Worm (Caenorhabditis elegans) whole organism, mixed stage, embryonic: ENCODE data around the gene cest-30.

Experiments
- M03D4.4 ChIP-seq: sonication (generic microtip); optimal IDR thresholded peaks from 2 replicates; lab custom pipeline; 2017; ENCODE audit warnings: mild to moderate bottlenecking, missing genetic modification characterization, missing compliant biosample characterization
- bed-3 ChIP-seq: fragments of 200-800 bp; sonication (Bioruptor generic); optimal IDR thresholded peaks from 3 replicates; lab custom pipeline; 2018; ENCODE audit warnings: mild to moderate bottlenecking, missing genetic modification characterization, moderate library complexity, missing compliant biosample characterization
- blmp-1 ChIP-seq: fragments of 150-350 bp; optimal IDR thresholded peaks from 2 replicates; lab custom pipeline; 2014; ENCODE audit warnings: missing biosample characterization, missing genetic modification characterization
- ceh-39 ChIP-seq: fragments of 150-350 bp; optimal IDR thresholded peaks from 2 replicates; lab custom pipeline; 2014; ENCODE audit warnings: missing biosample characterization, missing genetic modification characterization
- ceh-83 ChIP-seq: fragments of 200-800 bp; sonication (Bioruptor generic); optimal IDR thresholded peaks from 2 replicates; lab custom pipeline; 2018; ENCODE audit warnings: mild to moderate bottlenecking, missing genetic modification characterization, missing compliant biosample characterization
- ces-1 ChIP-seq: fragments of 150-350 bp; optimal IDR thresholded peaks from 2 replicates; lab custom pipeline; 2014; ENCODE audit warnings: missing biosample characterization, missing genetic modification reagents, missing genetic modification characterization
- cnd-1 ChIP-seq: fragments of 200-800 bp; sonication (Bioruptor generic); optimal IDR thresholded peaks from 2 replicates; lab custom pipeline; 2018; ENCODE audit warnings: mild to moderate bottlenecking, missing genetic modification characterization, missing compliant biosample characterization
- drap-1 ChIP-seq: fragments of 200-800 bp; sonication (Bioruptor generic); optimal IDR thresholded peaks from 3 replicates; lab custom pipeline; 2018; ENCODE audit warnings: mild to moderate bottlenecking, missing genetic modification characterization, missing compliant biosample characterization
- elt-1 ChIP-seq: sonication (generic microtip); optimal IDR thresholded peaks from 2 replicates; lab custom pipeline; 2017; ENCODE audit warnings: missing genetic modification characterization, mild to moderate bottlenecking, missing compliant biosample characterization, antibody characterized with exemption, moderate library complexity, borderline replicate concordance; ENCODE audit not compliant: insufficient read depth
- elt-3 ChIP-seq: fragments of 150-350 bp; optimal IDR thresholded peaks from 2 replicates; lab custom pipeline; 2014; ENCODE audit warnings: missing biosample characterization, missing genetic modification characterization
- flh-1 ChIP-seq: fragments of 200-800 bp; sonication (Bioruptor generic); optimal IDR thresholded peaks from 2 replicates; lab custom pipeline; 2018; ENCODE audit warnings: mild to moderate bottlenecking, missing genetic modification characterization, moderate library complexity, missing compliant biosample characterization
- ham-2 ChIP-seq: fragments of 200-800 bp; sonication (Bioruptor generic); optimal IDR thresholded peaks from 2 replicates; lab custom pipeline; 2018; ENCODE audit warnings: mild to moderate bottlenecking, missing genetic modification characterization, missing compliant biosample characterization
- hlh-1 ChIP-seq: fragments of 150-350 bp; optimal IDR thresholded peaks from 2 replicates; lab custom pipeline; 2014; ENCODE audit warnings: missing biosample characterization, missing genetic modification reagents, missing genetic modification characterization
- lin-13 ChIP-seq: fragments of 150-350 bp; optimal IDR thresholded peaks from 2 replicates; lab custom pipeline; 2014; ENCODE audit warnings: missing biosample characterization, missing genetic modification characterization
- lin-32 ChIP-seq: fragments of 200-800 bp; sonication (Bioruptor generic); optimal IDR thresholded peaks from 2 replicates; lab custom pipeline; 2018; ENCODE audit warnings: mild to moderate bottlenecking, missing genetic modification characterization, missing compliant biosample characterization
- lsy-2 ChIP-seq: fragments of 150-350 bp; optimal IDR thresholded peaks from 2 replicates; lab custom pipeline; 2014; ENCODE audit warnings: missing biosample characterization, missing genetic modification characterization
- mab-5 ChIP-seq: fragments of 150-350 bp; optimal IDR thresholded peaks from 2 replicates; lab custom pipeline; 2014; ENCODE audit warnings: missing biosample characterization, missing genetic modification characterization
- mep-1 ChIP-seq: fragments of 150-350 bp; optimal IDR thresholded peaks from 2 replicates; lab custom pipeline; 2017; ENCODE audit warnings: missing biosample characterization, missing genetic modification reagents, missing genetic modification characterization, inconsistent platforms
- nhr-12 ChIP-seq: fragments of 150-350 bp; optimal IDR thresholded peaks from 2 replicates; lab custom pipeline; 2014; ENCODE audit warnings: missing biosample characterization, missing genetic modification characterization
- nhr-2 ChIP-seq: fragments of 150-350 bp; optimal IDR thresholded peaks from 2 replicates; lab custom pipeline; 2014; ENCODE audit warnings: missing biosample characterization, missing genetic modification characterization
- nhr-237 ChIP-seq: fragments of 150-350 bp; optimal IDR thresholded peaks from 2 replicates; lab custom pipeline; 2014; ENCODE audit warnings: missing biosample characterization, missing genetic modification characterization
- nhr-28 ChIP-seq: fragments of 150-350 bp; optimal IDR thresholded peaks from 2 replicates; lab custom pipeline; 2014; ENCODE audit warnings: missing biosample characterization, missing genetic modification characterization
- pha-4 ChIP-seq: fragments of 150-350 bp; optimal IDR thresholded peaks from 2 replicates; lab custom pipeline; 2018; ENCODE audit warnings: missing biosample characterization, missing genetic modification reagents, missing genetic modification characterization
- sem-2 ChIP-seq: fragments of 200-800 bp; sonication (Bioruptor generic); optimal IDR thresholded peaks from 2 replicates; lab custom pipeline; 2018; ENCODE audit warnings: mild to moderate bottlenecking, missing genetic modification characterization, missing compliant biosample characterization
- snpc-4 ChIP-seq: fragments of 150-350 bp; optimal IDR thresholded peaks from 2 replicates; lab custom pipeline; 2014; ENCODE audit warnings: missing biosample characterization, missing genetic modification characterization
- sptf-1 ChIP-seq: sonication (generic microtip); optimal IDR thresholded peaks from 2 replicates; lab custom pipeline; 2017; ENCODE audit warnings: mild to moderate bottlenecking, missing genetic modification characterization, moderate library complexity, missing compliant biosample characterization
- tbx-8 ChIP-seq: fragments of 200-800 bp; sonication (Bioruptor generic); optimal IDR thresholded peaks from 2 replicates; lab custom pipeline; 2018; ENCODE audit warnings: mild to moderate bottlenecking, missing genetic modification characterization, moderate library complexity, missing compliant biosample characterization
- unc-120 ChIP-seq: sonication (generic microtip); optimal IDR thresholded peaks from 2 replicates; lab custom pipeline; 2017; ENCODE audit warnings: missing genetic modification characterization, missing compliant biosample characterization; ENCODE audit not compliant: poor library complexity, severe bottlenecking
- unc-39 ChIP-seq: fragments of 150-350 bp; optimal IDR thresholded peaks from 2 replicates; lab custom pipeline; 2014; ENCODE audit warnings: missing biosample characterization, missing genetic modification characterization
- unc-62 ChIP-seq: fragments of 150-350 bp; optimal IDR thresholded peaks from 2 replicates; lab custom pipeline; 2014; ENCODE audit warnings: missing biosample characterization, missing genetic modification reagents, missing genetic modification characterization
- zip-8 ChIP-seq: fragments of 150-350 bp; optimal IDR thresholded peaks from 2 replicates; lab custom pipeline; 2014; ENCODE audit warnings: missing biosample characterization, missing genetic modification characterization
- ztf-11 ChIP-seq: fragments of 150-350 bp; optimal IDR thresholded peaks from 2 replicates; lab custom pipeline; 2014; ENCODE audit warnings: missing biosample characterization, missing genetic modification characterization

cest-30 gene

ce11 chrV:5274974-5275373 is 12.1 kb upstream of the cest-30 start:
- peak; percentile 23 for TF ChIP-seq ces-1 (GFP tag; lab: Kevin White, UChicago)
- peak; percentile 37 for TF ChIP-seq M03D4.4 (tag; lab: Kevin White, UChicago)
- no peak for TF ChIP-seq nhr-12 (tag; lab: Kevin White, UChicago)
- TF ChIP-seq cnd-1 (tag; lab: Kevin White, UChicago), result no peak
- peak; percentile 11 for TF ChIP-seq sptf-1
- TF ChIP-seq ham-2 (GFP tag; lab: Kevin White, UChicago), result no peak
- no peak for TF ChIP-seq nhr-237 (tag; lab: Kevin White, UChicago)
- TF ChIP-seq sem-2 (GFP tag; lab: Kevin White, UChicago), result no peak
- TF ChIP-seq bed-3 (GFP tag; lab: Kevin White, UChicago), result peak; percentile 8
- TF ChIP-seq lin-13, result peak; percentile 40
- TF ChIP-seq lsy-2 (tag; lab: Kevin White, UChicago), result peak; percentile 6

DNA sequence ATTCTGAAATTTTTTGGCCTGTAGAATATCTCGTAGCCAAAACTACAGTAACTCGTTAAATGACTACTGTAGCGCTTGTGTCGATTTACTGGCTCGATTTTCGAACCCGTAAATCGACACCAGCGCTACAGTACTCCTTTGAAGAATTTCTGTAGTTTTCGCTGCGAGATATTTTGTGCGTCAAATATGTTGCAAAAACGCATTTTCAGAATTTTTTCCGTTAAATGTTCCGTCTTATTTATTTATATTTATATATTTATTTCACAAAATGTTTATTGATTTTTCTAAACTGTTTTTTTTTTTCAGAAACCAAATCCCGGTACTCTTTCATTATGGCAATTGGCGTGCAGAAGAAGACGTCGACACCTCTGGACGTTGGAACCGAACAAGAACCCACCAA is 10.9 kb upstream of the cest-30 start, which contains the start of gene natc-2:
Gene natc-2 (plus strand): TSS at position 301 of the 400 bp plus-strand sequence.
- TF ChIP-seq tbx-8 (GFP tag; lab: Kevin White, UChicago), result no peak
- no peak for TF ChIP-seq snpc-4 (tag; lab: Kevin White, UChicago)
- TF ChIP-seq mab-5 (tag; lab: Kevin White, UChicago), result no peak
- TF ChIP-seq flh-1 (GFP tag; lab: Kevin White, UChicago), result no peak
- no peak for TF ChIP-seq elt-3 (tag; lab: Kevin White, UChicago)
- no peak for TF ChIP-seq cnd-1 (tag; lab: Kevin White, UChicago)
- TF ChIP-seq lin-32 (GFP tag; lab: Kevin White, UChicago), result no peak
- no peak for TF ChIP-seq nhr-28 (tag; lab: Kevin White, UChicago)
- TF ChIP-seq hlh-1, result no peak

- TF ChIP-seq ces-1 (GFP tag; lab: Kevin White, UChicago) (no peak), unc-120 (tag; lab: Kevin White, UChicago) (no peak), zip-8 (tag; lab: Kevin White, UChicago) (no peak), unc-62 (no peak), drap-1 (GFP tag; lab: Kevin White, UChicago) (no peak), nhr-2 (tag; lab: Kevin White, UChicago) (no peak), nhr-12 (tag; lab: Kevin White, UChicago) (no peak), lin-13 (no peak), ceh-39 (tag; lab: Kevin White, UChicago) (no peak), M03D4.4 (tag; lab: Kevin White, UChicago) (no peak), bed-3 (GFP tag; lab: Kevin White, UChicago) (no peak), lin-32 (GFP tag; lab: Kevin White, UChicago) (no peak), mep-1 (no peak), elt-1 (tag; lab: Kevin White, UChicago) (no peak), ceh-83 (GFP tag; lab: Kevin White, UChicago) (no peak), sptf-1 (no peak)
Observed at ce11 chrV:5273241-5273640, 10.3 kb upstream of the cest-30 start.

ce11 chrV:5272619-5273074 is 9.7 kb upstream of the cest-30 start:
- peak; percentile 63 for TF ChIP-seq hlh-1
- TF ChIP-seq elt-3 (tag; lab: Kevin White, UChicago), result peak; percentile 16
- TF ChIP-seq unc-120 (tag; lab: Kevin White, UChicago), result peak; percentile 71
- no peak for TF ChIP-seq unc-39 (tag; lab: Kevin White, UChicago)
- no peak for TF ChIP-seq ztf-11
- no peak for TF ChIP-seq nhr-12 (tag; lab: Kevin White, UChicago)
- TF ChIP-seq blmp-1, result no peak
- no peak for TF ChIP-seq sem-2 (GFP tag; lab: Kevin White, UChicago)
- TF ChIP-seq tbx-8 (GFP tag; lab: Kevin White, UChicago), result no peak
- no peak for TF ChIP-seq elt-1 (tag; lab: Kevin White, UChicago)
- no peak for TF ChIP-seq pha-4 (tag; lab: Kevin White, UChicago)
- peak; percentile 66 for TF ChIP-seq unc-62
- no peak for TF ChIP-seq flh-1 (GFP tag; lab: Kevin White, UChicago)
- TF ChIP-seq, all 35 proteins: peak for 4
